Fruit fly (Drosophila melanogaster) whole organism, embryonic: ENCODE measurements around the gene BckdhA.

Experiments used
- Abd-B ChIP-seq: fragments of 200-800 bp; sonication (Bioruptor generic); optimal IDR thresholded peaks from 2 replicates; lab custom pipeline; 2018; ENCODE audit warnings: missing biosample characterization, mild to moderate bottlenecking, missing genetic modification characterization, moderate library complexity
- BtbVII ChIP-seq: fragments of 200-800 bp; sonication (Bioruptor generic); optimal IDR thresholded peaks from 3 replicates; lab custom pipeline; 2017; ENCODE audit warnings: missing biosample characterization, mild to moderate bottlenecking, missing genetic modification characterization
- CG10543 ChIP-seq: fragments of 200-800 bp; sonication (Bioruptor generic); optimal IDR thresholded peaks from 3 replicates; lab custom pipeline; 2017; ENCODE audit warnings: missing biosample characterization, mild to moderate bottlenecking, missing genetic modification characterization, moderate library complexity
- CG10654 ChIP-seq: fragments of 200-800 bp; sonication (Bioruptor generic); optimal IDR thresholded peaks from 2 replicates; lab custom pipeline; 2016; ENCODE audit warnings: missing biosample characterization, missing genetic modification characterization
- CG11398 ChIP-seq: fragments of 200-800 bp; sonication (Bioruptor generic); optimal IDR thresholded peaks from 2 replicates; lab custom pipeline; 2016; ENCODE audit warnings: missing biosample characterization, missing genetic modification characterization
- CG11695 ChIP-seq: fragments of 200-800 bp; sonication (Bioruptor generic); IDR thresholded peaks from 3 replicates; pipeline ENCODE4 v1.3.6; 2022; ENCODE audit warnings: missing biosample characterization, missing genetic modification characterization
- CG12155 ChIP-seq: fragments of 200-800 bp; sonication (Bioruptor generic); optimal IDR thresholded peaks from 3 replicates; lab custom pipeline; 2016; ENCODE audit warnings: missing biosample characterization, missing genetic modification characterization
- CG13123 ChIP-seq: fragments of 200-800 bp; sonication (Bioruptor generic); optimal IDR thresholded peaks from 2 replicates; lab custom pipeline; 2016; ENCODE audit warnings: missing biosample characterization, missing genetic modification characterization
- CG13296 ChIP-seq: fragments of 200-800 bp; sonication (Bioruptor generic); optimal IDR thresholded peaks from 3 replicates; lab custom pipeline; 2018; ENCODE audit warnings: missing biosample characterization, mild to moderate bottlenecking, missing genetic modification characterization
- CG14441 ChIP-seq: fragments of 200-800 bp; sonication (Bioruptor generic); IDR thresholded peaks from 2 replicates; pipeline ENCODE4 v1.3.6; 2022; ENCODE audit warnings: missing biosample characterization, missing genetic modification characterization
- CG1529 ChIP-seq: fragments of 200-800 bp; sonication (Bioruptor generic); optimal IDR thresholded peaks from 3 replicates; lab custom pipeline; 2018; ENCODE audit warnings: missing biosample characterization, missing genetic modification characterization
- CG18476 ChIP-seq: fragments of 200-800 bp; sonication (Bioruptor generic); optimal IDR thresholded peaks from 2 replicates; lab custom pipeline; 2016; ENCODE audit warnings: missing biosample characterization, mild to moderate bottlenecking, missing genetic modification characterization
- CG2202 ChIP-seq: fragments of 200-800 bp; sonication (Bioruptor generic); optimal IDR thresholded peaks from 2 replicates; lab custom pipeline; 2018; ENCODE audit warnings: missing biosample characterization, mild to moderate bottlenecking, missing genetic modification characterization
- CG4282 ChIP-seq: fragments of 200-800 bp; sonication (Bioruptor generic); optimal IDR thresholded peaks from 2 replicates; lab custom pipeline; 2016; ENCODE audit warnings: missing biosample characterization, missing genetic modification characterization
- CG4360 ChIP-seq: fragments of 200-800 bp; sonication (Bioruptor generic); IDR thresholded peaks from 2 replicates; pipeline ENCODE4 v1.3.6; 2022; ENCODE audit warnings: missing biosample characterization, missing genetic modification characterization
- CG6254 ChIP-seq: fragments of 200-800 bp; sonication (Bioruptor generic); optimal IDR thresholded peaks from 3 replicates; lab custom pipeline; 2017; ENCODE audit warnings: mild to moderate bottlenecking, missing biosample characterization, missing genetic modification reagents, missing genetic modification characterization
- CG6654 ChIP-seq: fragments of 200-800 bp; sonication (Bioruptor generic); optimal IDR thresholded peaks from 2 replicates; lab custom pipeline; 2017; ENCODE audit warnings: missing biosample characterization, mild to moderate bottlenecking, missing genetic modification characterization
- CG9817 ChIP-seq: fragments of 200-800 bp; sonication (Bioruptor generic); optimal IDR thresholded peaks from 2 replicates; lab custom pipeline; 2018; ENCODE audit warnings: missing biosample characterization, mild to moderate bottlenecking, missing genetic modification characterization, moderate library complexity
- Eip74EF ChIP-seq, 2 experiments: fragments of 200-800 bp in 1 of 2; fragments of >200 bp in 1 of 2; sonication (Bioruptor generic) in 1 of 2; optimal IDR thresholded peaks; 2 replicates each; lab custom pipeline; 2017 to 2019; ENCODE audit warnings: missing biosample characterization in 2 of 2, missing genetic modification characterization in 2 of 2, mild to moderate bottlenecking in 1 of 2, moderate library complexity in 1 of 2
- Ets97D ChIP-seq: fragments of 200-800 bp; sonication (Bioruptor generic); optimal IDR thresholded peaks from 3 replicates; lab custom pipeline; 2016; ENCODE audit warnings: missing biosample characterization, missing genetic modification characterization
- Lpt ChIP-seq: fragments of >200 bp; optimal IDR thresholded peaks from 2 replicates; lab custom pipeline; 2018; ENCODE audit warnings: missing biosample characterization, missing genetic modification characterization
- MTF-1 ChIP-seq: fragments of 200-800 bp; sonication (Bioruptor generic); optimal IDR thresholded peaks from 2 replicates; lab custom pipeline; 2018; ENCODE audit warnings: missing biosample characterization, mild to moderate bottlenecking, missing genetic modification characterization, borderline replicate concordance
- Nf-YC ChIP-seq: fragments of 200-800 bp; optimal IDR thresholded peaks from 3 replicates; lab custom pipeline; 2019; ENCODE audit warnings: missing biosample characterization, mild to moderate bottlenecking, missing genetic modification characterization, moderate library complexity
- Oli ChIP-seq: fragments of 200-800 bp; sonication (Bioruptor generic); optimal IDR thresholded peaks from 2 replicates; lab custom pipeline; 2018; ENCODE audit warnings: missing biosample characterization, mild to moderate bottlenecking, missing genetic modification characterization, moderate library complexity
- PHDP ChIP-seq: fragments of 200-800 bp; sonication (Bioruptor generic); optimal IDR thresholded peaks from 3 replicates; lab custom pipeline; 2018; ENCODE audit warnings: missing biosample characterization, mild to moderate bottlenecking, missing genetic modification characterization, moderate library complexity
- Poxn ChIP-seq: fragments of 200-800 bp; sonication (Bioruptor generic); IDR thresholded peaks from 2 replicates; pipeline ENCODE4 v1.3.6; 2022; ENCODE audit warnings: missing biosample characterization, missing genetic modification characterization
- Rx ChIP-seq: fragments of 200-800 bp; sonication (Bioruptor generic); IDR thresholded peaks from 2 replicates; pipeline ENCODE4 v1.3.6; 2022; ENCODE audit warnings: missing biosample characterization, missing genetic modification characterization
- TFAM ChIP-seq: fragments of 200-800 bp; sonication (Bioruptor generic); optimal IDR thresholded peaks from 2 replicates; lab custom pipeline; 2017; ENCODE audit warnings: missing biosample characterization, missing genetic modification characterization, inconsistent platforms
- ase ChIP-seq: fragments of 200-800 bp; sonication (Bioruptor generic); IDR thresholded peaks from 3 replicates; pipeline ENCODE4 v1.3.6; 2022; ENCODE audit warnings: missing biosample characterization, missing genetic modification characterization
- br ChIP-seq: fragments of >200 bp; optimal IDR thresholded peaks from 2 replicates; lab custom pipeline; 2017
- cad ChIP-seq: fragments of >200 bp; optimal IDR thresholded peaks from 2 replicates; lab custom pipeline; 2017; ENCODE audit warnings: missing biosample characterization, missing genetic modification characterization
- chinmo ChIP-seq: fragments of 200-800 bp; sonication (Bioruptor generic); IDR thresholded peaks from 4 replicates; pipeline ENCODE4 v1.3.6; 2022; ENCODE audit warnings: missing biosample characterization, missing genetic modification characterization; ENCODE audit not compliant: partially characterized antibody
- da ChIP-seq: fragments of 200-800 bp; sonication (Bioruptor generic); optimal IDR thresholded peaks from 2 replicates; lab custom pipeline; 2016; ENCODE audit warnings: missing biosample characterization, missing genetic modification characterization
- dimm ChIP-seq: fragments of 200-800 bp; sonication (Bioruptor generic); IDR thresholded peaks from 2 replicates; pipeline ENCODE4 v1.3.6; 2022; ENCODE audit warnings: missing biosample characterization, missing genetic modification characterization
- disco-r ChIP-seq: fragments of 200-800 bp; sonication (Bioruptor generic); optimal IDR thresholded peaks from 2 replicates; lab custom pipeline; 2016; ENCODE audit warnings: missing biosample characterization, missing genetic modification characterization
- gem ChIP-seq: fragments of 200-800 bp; sonication (Bioruptor generic); optimal IDR thresholded peaks from 2 replicates; lab custom pipeline; 2019; ENCODE audit warnings: missing biosample characterization, mild to moderate bottlenecking, missing genetic modification characterization, moderate library complexity
- gfzf ChIP-seq: fragments of 200-800 bp; sonication (Bioruptor generic); optimal IDR thresholded peaks from 2 replicates; lab custom pipeline; 2016; ENCODE audit warnings: missing biosample characterization, mild to moderate bottlenecking, missing genetic modification characterization, moderate library complexity
- grn ChIP-seq: fragments of 200-800 bp; sonication (Bioruptor generic); optimal IDR thresholded peaks from 3 replicates; lab custom pipeline; 2017; ENCODE audit warnings: missing biosample characterization, missing genetic modification characterization
- hb ChIP-seq: fragments of 200-800 bp; sonication (Bioruptor generic); IDR thresholded peaks from 3 replicates; pipeline ENCODE4 v1.3.6; 2022; ENCODE audit warnings: missing biosample characterization, missing genetic modification characterization; ENCODE audit not compliant: partially characterized antibody
- kni ChIP-seq: fragments of 200-800 bp; sonication (Bioruptor generic); optimal IDR thresholded peaks from 3 replicates; lab custom pipeline; 2017; ENCODE audit warnings: mild to moderate bottlenecking, missing biosample characterization, missing genetic modification reagents, missing genetic modification characterization
- mam ChIP-seq: fragments of 200-800 bp; sonication (Bioruptor generic); optimal IDR thresholded peaks from 3 replicates; lab custom pipeline; 2016; ENCODE audit warnings: missing biosample characterization, missing genetic modification characterization
- mirr ChIP-seq: fragments of 200-800 bp; sonication (Bioruptor generic); optimal IDR thresholded peaks from 3 replicates; lab custom pipeline; 2018; ENCODE audit warnings: missing biosample characterization, mild to moderate bottlenecking, missing genetic modification characterization
- nom ChIP-seq: fragments of 200-800 bp; sonication (Bioruptor generic); optimal IDR thresholded peaks from 2 replicates; lab custom pipeline; 2017; ENCODE audit warnings: missing biosample characterization, missing genetic modification characterization, mild to moderate bottlenecking, moderate library complexity, missing genetic modification reagents
- oc ChIP-seq: fragments of 200-800 bp; sonication (Bioruptor generic); optimal IDR thresholded peaks from 2 replicates; lab custom pipeline; 2018; ENCODE audit warnings: missing biosample characterization, mild to moderate bottlenecking, missing genetic modification characterization, moderate library complexity
- otp ChIP-seq: fragments of 200-800 bp; sonication (Bioruptor generic); IDR thresholded peaks from 3 replicates; pipeline ENCODE4, ENCODE4 v1.3.6; 2022; ENCODE audit warnings: missing biosample characterization, missing genetic modification characterization
- prd ChIP-seq, 3 experiments: fragments of >200 bp in 2 of 3; fragments of 200-800 bp in 1 of 3; sonication (Bioruptor generic) in 1 of 3; optimal IDR thresholded peaks in 2 of 3; IDR thresholded peaks in 1 of 3; 2 replicates in 2 of 3; 3 replicates in 1 of 3; pipeline versions ENCODE4 v1.3.6 to Lab custom; 2017 to 2022; ENCODE audit warnings: missing biosample characterization in 1 of 3, missing genetic modification characterization in 1 of 3
- tap ChIP-seq: fragments of 200-800 bp; optimal IDR thresholded peaks from 3 replicates; lab custom pipeline; 2019; ENCODE audit warnings: missing biosample characterization, mild to moderate bottlenecking, missing genetic modification characterization, moderate library complexity
- unpg ChIP-seq: fragments of 200-800 bp; sonication (Bioruptor generic); optimal IDR thresholded peaks from 3 replicates; lab custom pipeline; 2018; ENCODE audit warnings: missing biosample characterization, mild to moderate bottlenecking, missing genetic modification characterization, moderate library complexity
- vfl ChIP-seq: fragments of 200-800 bp; sonication (Bioruptor generic); optimal IDR thresholded peaks from 2 replicates; lab custom pipeline; 2016; ENCODE audit warnings: missing biosample characterization, missing genetic modification characterization
- zfh2 ChIP-seq: fragments of 200-800 bp; sonication (Bioruptor generic); optimal IDR thresholded peaks from 2 replicates; lab custom pipeline; 2016; ENCODE audit warnings: missing biosample characterization, missing genetic modification characterization

The BckdhA gene

DNA sequence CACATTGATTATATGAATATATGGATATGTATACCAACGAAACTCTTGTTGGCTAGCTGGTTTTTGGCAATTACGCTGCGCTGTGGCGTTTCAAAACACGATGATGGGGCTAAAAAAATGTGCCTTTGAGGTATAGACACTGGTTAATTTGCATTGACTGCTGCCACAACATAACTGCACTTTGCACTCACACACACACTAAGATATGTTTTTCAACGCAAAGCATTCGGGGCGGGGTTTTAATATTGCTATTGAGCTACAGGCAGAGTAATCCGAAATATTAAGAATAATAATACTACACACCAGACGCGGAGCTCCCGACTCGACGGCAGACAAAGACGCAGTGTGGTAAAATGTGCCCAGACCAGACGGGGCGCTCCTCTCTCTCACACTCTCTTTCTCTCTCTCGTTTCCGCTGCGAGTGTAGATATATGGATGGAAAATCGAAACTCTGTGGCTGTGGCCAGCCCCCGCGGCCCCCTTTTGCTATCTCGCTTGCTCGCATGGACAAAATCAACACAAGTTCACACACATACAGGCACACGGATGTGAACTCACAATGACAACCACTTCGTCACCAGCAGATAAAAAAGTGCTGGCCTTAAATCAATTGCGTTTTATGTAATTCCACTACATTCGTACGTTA lies 4.4 kb upstream of the BckdhA start:
- TF ChIP-seq BtbVII (GFP tag; lab: Kevin White, UChicago): peak; percentile 69
- TF ChIP-seq CG4360 (GFP tag; lab: Robert Waterston, UW): no peak
- no peak for TF ChIP-seq CG13123 (GFP tag; lab: Kevin White, UChicago)
- TF ChIP-seq gfzf: no peak
- TF ChIP-seq CG12155 (GFP tag; lab: Kevin White, UChicago): no peak
- TF ChIP-seq PHDP: no peak
- TF ChIP-seq disco-r (GFP tag; lab: Kevin White, UChicago): peak; percentile 32
- TF ChIP-seq chinmo (GFP tag; lab: Robert Waterston, UW): no peak
- no peak for TF ChIP-seq Lpt
- TF ChIP-seq cad (GFP tag; lab: Kevin White, UChicago): no peak
- TF ChIP-seq Abd-B (GFP tag; lab: Kevin White, UChicago): no peak
- TF ChIP-seq CG4282: peak; percentile 18
- TF ChIP-seq da (GFP tag; lab: Kevin White, UChicago): no peak
- no peak for TF ChIP-seq CG2202 (tag; lab: Kevin White, UChicago)
- no peak for TF ChIP-seq ase
- no peak for TF ChIP-seq oc
- TF ChIP-seq CG6254: peak; percentile 52
- no peak for TF ChIP-seq CG14441 (GFP tag; lab: Robert Waterston, UW)
- peak; percentile 80 for TF ChIP-seq CG13296 (GFP tag; lab: Kevin White, UChicago)
- TF ChIP-seq CG11398 (GFP tag; lab: Kevin White, UChicago): peak; percentile 63
- TF ChIP-seq MTF-1: peak; percentile 79
- TF ChIP-seq hb (GFP tag; lab: Robert Waterston, UW): no peak
- no peak for TF ChIP-seq CG9817 (tag; lab: Kevin White, UChicago)
- peak; percentile 94 for TF ChIP-seq CG10543 (GFP tag; lab: Kevin White, UChicago)
- peak; percentile 16 for TF ChIP-seq zfh2 (GFP tag; lab: Kevin White, UChicago)
- peak; percentile 96 for TF ChIP-seq mirr (GFP tag; lab: Kevin White, UChicago)
- peak in 1 of 2 experiments; percentile 83 for TF ChIP-seq Eip74EF (GFP tag; optimal IDR thresholded peaks at IDR 0.05; lab: Kevin White, UChicago)
- no peak for TF ChIP-seq br (lab: Kevin White, UChicago)
- TF ChIP-seq Rx (GFP tag; lab: Robert Waterston, UW): no peak
- TF ChIP-seq kni: peak; percentile 79
- TF ChIP-seq CG6654: peak; percentile 5
- no peak for TF ChIP-seq CG1529 (GFP tag; lab: Kevin White, UChicago)
- peak; percentile 90 for TF ChIP-seq nom (GFP tag; lab: Kevin White, UChicago)
- TF ChIP-seq Poxn (GFP tag; lab: Robert Waterston, UW): no peak
- no peak for TF ChIP-seq TFAM (GFP tag; lab: Kevin White, UChicago)
- TF ChIP-seq grn (GFP tag; lab: Kevin White, UChicago): no peak
- TF ChIP-seq CG10654 (GFP tag; lab: Kevin White, UChicago): no peak
- TF ChIP-seq mam (GFP tag; lab: Kevin White, UChicago): peak; percentile 21
- TF ChIP-seq otp: no peak
- no peak for TF ChIP-seq vfl (GFP tag; lab: Kevin White, UChicago)
- peak; percentile 16 for TF ChIP-seq unpg
- peak; percentile 4 for TF ChIP-seq Ets97D (GFP tag; lab: Kevin White, UChicago)
- no peak for TF ChIP-seq tap
- TF ChIP-seq CG18476 (GFP tag; lab: Kevin White, UChicago): peak; percentile 22
- no peak for TF ChIP-seq Oli
- TF ChIP-seq dimm (GFP tag; lab: Robert Waterston, UW): no peak
- TF ChIP-seq Nf-YC: peak; percentile 42
- no peak for TF ChIP-seq prd (optimal IDR thresholded peaks at IDR 0.05; lab: Kevin White, UChicago)
- TF ChIP-seq prd (GFP tag; IDR thresholded peaks at IDR 0.05; lab: Robert Waterston, UW): no peak
- TF ChIP-seq CG11695 (GFP tag; lab: Robert Waterston, UW): no peak
- TF ChIP-seq gem (tag; lab: Kevin White, UChicago): no peak
